Worm (Caenorhabditis elegans): Measurements from ENCODE around the gene E02A10.4.

ce11 chrV:12586793-12587192, 19.0 kb upstream of the E02A10.4 start:
- TF ChIP-seq aly-2 (tag; optimal IDR thresholded peaks at IDR 0.05) (no peak), mdl-1 (tag; optimal IDR thresholded peaks at IDR 0.05) (no peak), zag-1 (tag; optimal IDR thresholded peaks at IDR 0.05) (no peak), egl-27 (tag; optimal IDR thresholded peaks at IDR 0.05) (no peak), nhr-237 (tag; optimal IDR thresholded peaks at IDR 0.05) (no peak), xbp-1 (tag; optimal IDR thresholded peaks at IDR 0.05) (no peak), snpc-4 (tag; optimal IDR thresholded peaks at IDR 0.05) (no peak), nhr-77 (tag; optimal IDR thresholded peaks at IDR 0.05) (no peak)

Measured in whole organism, L1 larva.